Fruit fly (Drosophila melanogaster): Measurements from ENCODE around the gene Myc.

Gene Myc

dm6 chrX:3407760-3408608, 35.0 kb downstream of the Myc start:
- peak; percentile 23; the same call in 1 of the 2 replicates for TF ChIP-seq CG17328 (GFP tag; IDR thresholded peaks at IDR 0.05)
- TF ChIP-seq CG32532 (GFP tag; IDR thresholded peaks at IDR 0.05): peak; percentile 21; the same call in 1 of the 2 replicates
- TF ChIP-seq Trl (optimal IDR thresholded peaks at IDR 0.05): peak; percentile 14 to 24
- no peak for TF ChIP-seq Trl (GFP tag; optimal IDR thresholded peaks at IDR 0.05)
- peak; percentile 73 for TF ChIP-seq lbe (GFP tag; optimal IDR thresholded peaks at IDR 0.05)
- peak; percentile 93 for TF ChIP-seq crol (GFP tag; IDR thresholded peaks at IDR 0.05)
- TF ChIP-seq chif (GFP tag; optimal IDR thresholded peaks at IDR 0.05): no peak
- no peak for TF ChIP-seq Usf (GFP tag; optimal IDR thresholded peaks at IDR 0.05)
- TF ChIP-seq CG8290 (GFP tag; optimal IDR thresholded peaks at IDR 0.05): no peak
- peak in 1 of 2 experiments; percentile 68 for TF ChIP-seq CG8290 (tag; optimal IDR thresholded peaks at IDR 0.05)
- no peak for TF ChIP-seq CG7786 (GFP tag; optimal IDR thresholded peaks at IDR 0.05)
- TF ChIP-seq CG4360 (GFP tag; IDR thresholded peaks at IDR 0.05): peak; percentile 68; the same call in 1 of the 2 replicates
- TF ChIP-seq CG8089 (GFP tag; optimal IDR thresholded peaks at IDR 0.05): no peak
- TF ChIP-seq lilli (GFP tag; optimal IDR thresholded peaks at IDR 0.05): peak; percentile 9
- TF ChIP-seq CG8281 (tag; optimal IDR thresholded peaks at IDR 0.05): no peak
- peak; percentile 62 for TF ChIP-seq CG12769 (tag; optimal IDR thresholded peaks at IDR 0.05)
- TF ChIP-seq CG2875 (GFP tag; optimal IDR thresholded peaks at IDR 0.05): no peak
- peak; percentile 48 for TF ChIP-seq corto (GFP tag; optimal IDR thresholded peaks at IDR 0.05)
- TF ChIP-seq CG7928 (GFP tag; optimal IDR thresholded peaks at IDR 0.05): no peak
- peak; percentile 20 for TF ChIP-seq Hmr (GFP tag; optimal IDR thresholded peaks at IDR 0.05)
- peak; percentile 1 for TF ChIP-seq pum (GFP tag; optimal IDR thresholded peaks at IDR 0.05)
- no peak for TF ChIP-seq Meics (GFP tag; optimal IDR thresholded peaks at IDR 0.05)
- TF ChIP-seq CG2712 (tag; optimal IDR thresholded peaks at IDR 0.05): peak; percentile 7
- peak; percentile 36 for TF ChIP-seq row (GFP tag; IDR thresholded peaks at IDR 0.05)
- TF ChIP-seq Dbx (GFP tag; IDR thresholded peaks at IDR 0.05): peak; percentile 25; the same call in 1 of the 3 replicates
- no peak for TF ChIP-seq CG2202 (tag; optimal IDR thresholded peaks at IDR 0.05)
- peak; percentile 5 for TF ChIP-seq Hsf (GFP tag; optimal IDR thresholded peaks at IDR 0.05)
- TF ChIP-seq Pdp1 (GFP tag; optimal IDR thresholded peaks at IDR 0.05): peak in 1 of 2 experiments; percentile 78
- no peak for TF ChIP-seq CG6654 (GFP tag; optimal IDR thresholded peaks at IDR 0.05)
- TF ChIP-seq pnt (GFP tag; optimal IDR thresholded peaks at IDR 0.05): peak; percentile 24
- TF ChIP-seq NFAT (GFP tag; IDR thresholded peaks at IDR 0.05): peak; percentile 7; the same call in 1 of the 2 replicates
- no peak for TF ChIP-seq Hr39 (optimal IDR thresholded peaks at IDR 0.05)
- TF ChIP-seq CG33557 (GFP tag; optimal IDR thresholded peaks at IDR 0.05): no peak
- peak; percentile 45 for TF ChIP-seq CG1603 (tag; optimal IDR thresholded peaks at IDR 0.05)
- TF ChIP-seq ato (GFP tag; IDR thresholded peaks at IDR 0.05; ENCODE audit: partially characterized antibody): no peak
- no peak for TF ChIP-seq en (GFP tag; optimal IDR thresholded peaks at IDR 0.05)
- 0 out of 2 replicates have a peak, but pooled peaks have one; percentile 15 for TF ChIP-seq stc (GFP tag; IDR thresholded peaks at IDR 0.05)
- no peak for TF ChIP-seq slou (GFP tag; optimal IDR thresholded peaks at IDR 0.05)
- no peak for TF ChIP-seq Vsx1 (GFP tag; optimal IDR thresholded peaks at IDR 0.05)
- peak; percentile 73 for TF ChIP-seq CG1832 (GFP tag; optimal IDR thresholded peaks at IDR 0.05)
- TF ChIP-seq Gug (GFP tag; IDR thresholded peaks at IDR 0.05): no peak
- TF ChIP-seq Fer1 (GFP tag; optimal IDR thresholded peaks at IDR 0.05): no peak
- TF ChIP-seq sens (GFP tag): peak; percentile 81
- no peak for TF ChIP-seq caup (GFP tag; optimal IDR thresholded peaks at IDR 0.05; ENCODE audit: severe bottlenecking)
- TF ChIP-seq CG3407 (GFP tag; optimal IDR thresholded peaks at IDR 0.05): no peak
- TF ChIP-seq CG17361 (GFP tag; IDR thresholded peaks at IDR 0.05): no peak
- TF ChIP-seq chinmo (GFP tag; IDR thresholded peaks at IDR 0.05; ENCODE audit: partially characterized antibody): 0 out of 4 replicates have a peak, but pooled peaks have one; percentile 40
- TF ChIP-seq Ptx1 (GFP tag; IDR thresholded peaks at IDR 0.05): 0 out of 2 replicates have a peak, but pooled peaks have one; percentile 5
- peak; percentile 8 for TF ChIP-seq tio (GFP tag; optimal IDR thresholded peaks at IDR 0.05)
